Fruit fly (Drosophila melanogaster): Measurements from ENCODE around the gene MED14.
A peak's percentile ranks its signal among the peaks of the same experiment; 100 is the strongest.

Gene MED14

dm6 chr3L:608362-608761 is 15.3 kb downstream of the MED14 start (continued):
- TF ChIP-seq Mio (GFP tag; optimal IDR thresholded peaks at IDR 0.05): no peak
- TF ChIP-seq Vsx2 (GFP tag; optimal IDR thresholded peaks at IDR 0.05; ENCODE audit: partially characterized antibody): no peak
- TF ChIP-seq rgr (GFP tag; optimal IDR thresholded peaks at IDR 0.05): peak; percentile 86
- no peak for TF ChIP-seq GATAd (GFP tag; optimal IDR thresholded peaks at IDR 0.05)

dm6 chr3L:609163-609562 is 16.1 kb downstream of the MED14 start:
- peak; percentile 97 for TF ChIP-seq psq (GFP tag; optimal IDR thresholded peaks at IDR 0.05)
- TF ChIP-seq Dfd (GFP tag; optimal IDR thresholded peaks at IDR 0.05): no peak
- peak; percentile 20 for TF ChIP-seq Dif (GFP tag; optimal IDR thresholded peaks at IDR 0.05; ENCODE audit: partially characterized antibody)

- TF ChIP-seq tai (GFP tag; optimal IDR thresholded peaks at IDR 0.05): no peak
- no peak for TF ChIP-seq br (GFP tag; optimal IDR thresholded peaks at IDR 0.05)
- no peak for TF ChIP-seq dsf (GFP tag; optimal IDR thresholded peaks at IDR 0.05; ENCODE audit: borderline replicate concordance)
- TF ChIP-seq dl (GFP tag; optimal IDR thresholded peaks at IDR 0.05; ENCODE audit: insufficient read depth in 1 of 2, partially characterized antibody in 2 of 2): no peak
- no peak for TF ChIP-seq CG9705 (GFP tag; optimal IDR thresholded peaks at IDR 0.05)
- no peak for TF ChIP-seq Hnf4 (GFP tag; optimal IDR thresholded peaks at IDR 0.05)
- no peak for TF ChIP-seq lola (GFP tag; optimal IDR thresholded peaks at IDR 0.05)
- TF ChIP-seq OdsH (GFP tag; optimal IDR thresholded peaks at IDR 0.05): no peak
- TF ChIP-seq foxo (GFP tag; optimal IDR thresholded peaks at IDR 0.05): no peak
- TF ChIP-seq Sp1 (GFP tag; optimal IDR thresholded peaks at IDR 0.05): no peak
- no peak for TF ChIP-seq h (GFP tag; optimal IDR thresholded peaks at IDR 0.05)
- TF ChIP-seq usp (GFP tag; optimal IDR thresholded peaks at IDR 0.05): no peak
- TF ChIP-seq dmrt93B (GFP tag; optimal IDR thresholded peaks at IDR 0.05): no peak
Observed at dm6 chr3L:610765-611164, 17.7 kb downstream of the MED14 start.

dm6 chr3L:611639-612611 is 18.9 kb downstream of the MED14 start:
- no peak for TF ChIP-seq Hr78 (GFP tag; optimal IDR thresholded peaks at IDR 0.05)
- TF ChIP-seq HLH106 (tag; optimal IDR thresholded peaks at IDR 0.05): peak; percentile 71
- no peak for TF ChIP-seq N (GFP tag; optimal IDR thresholded peaks at IDR 0.05)
- no peak for TF ChIP-seq woc (GFP tag; optimal IDR thresholded peaks at IDR 0.05)
- peak in 1 of 2 experiments; percentile 53 for TF ChIP-seq foxo (GFP tag; optimal IDR thresholded peaks at IDR 0.05)
- TF ChIP-seq Dfd (GFP tag; optimal IDR thresholded peaks at IDR 0.05): no peak
- TF ChIP-seq Dif (GFP tag; optimal IDR thresholded peaks at IDR 0.05; ENCODE audit: partially characterized antibody): no peak
- TF ChIP-seq Myc (optimal IDR thresholded peaks at IDR 0.05): no peak
- no peak for TF ChIP-seq tai (GFP tag; optimal IDR thresholded peaks at IDR 0.05)
- TF ChIP-seq Vsx2 (GFP tag; optimal IDR thresholded peaks at IDR 0.05; ENCODE audit: partially characterized antibody): no peak
- peak; percentile 14 for TF ChIP-seq br (GFP tag; optimal IDR thresholded peaks at IDR 0.05)
- TF ChIP-seq rgr (GFP tag; optimal IDR thresholded peaks at IDR 0.05): peak; percentile 46
- no peak for TF ChIP-seq Mio (GFP tag; optimal IDR thresholded peaks at IDR 0.05)
- TF ChIP-seq ey (GFP tag; optimal IDR thresholded peaks at IDR 0.05): peak; percentile 19
- TF ChIP-seq sage (GFP tag; optimal IDR thresholded peaks at IDR 0.05): no peak
- TF ChIP-seq CrebA (GFP tag; optimal IDR thresholded peaks at IDR 0.05; ENCODE audit: borderline replicate concordance): no peak
- TF ChIP-seq GATAd (GFP tag; optimal IDR thresholded peaks at IDR 0.05): no peak
- no peak for TF ChIP-seq Rel (GFP tag; optimal IDR thresholded peaks at IDR 0.05)
- peak; percentile 7 for TF ChIP-seq Rel (tag; optimal IDR thresholded peaks at IDR 0.05)
- no peak for TF ChIP-seq lola (GFP tag; optimal IDR thresholded peaks at IDR 0.05)
- TF ChIP-seq CG32264 (GFP tag; optimal IDR thresholded peaks at IDR 0.05): peak; percentile 4
- TF ChIP-seq dmrt93B (GFP tag; optimal IDR thresholded peaks at IDR 0.05): peak; percentile 54
- peak; percentile 62 for TF ChIP-seq Sp1 (GFP tag; optimal IDR thresholded peaks at IDR 0.05)
- peak; percentile 11 for TF ChIP-seq sv (GFP tag; optimal IDR thresholded peaks at IDR 0.05)
- TF ChIP-seq Abd-B (GFP tag; optimal IDR thresholded peaks at IDR 0.05): no peak
- TF ChIP-seq dl (GFP tag; optimal IDR thresholded peaks at IDR 0.05; ENCODE audit: insufficient read depth in 1 of 2, partially characterized antibody in 2 of 2): no peak
- no peak for TF ChIP-seq Hr83 (GFP tag; optimal IDR thresholded peaks at IDR 0.05; ENCODE audit: poor library complexity, severe bottlenecking)
- no peak for TF ChIP-seq brk (GFP tag; optimal IDR thresholded peaks at IDR 0.05)
- no peak for TF ChIP-seq jim (GFP tag; optimal IDR thresholded peaks at IDR 0.05)
- TF ChIP-seq CG9705 (GFP tag; optimal IDR thresholded peaks at IDR 0.05): peak; percentile 57
- TF ChIP-seq OdsH (GFP tag; optimal IDR thresholded peaks at IDR 0.05): no peak
- peak; percentile 47 for TF ChIP-seq h (GFP tag; optimal IDR thresholded peaks at IDR 0.05)
- TF ChIP-seq pan (optimal IDR thresholded peaks at IDR 0.05): no peak
- TF ChIP-seq fru (GFP tag; optimal IDR thresholded peaks at IDR 0.05): peak; percentile 58
- no peak for TF ChIP-seq Hnf4 (GFP tag; optimal IDR thresholded peaks at IDR 0.05)
- no peak for TF ChIP-seq usp (GFP tag; optimal IDR thresholded peaks at IDR 0.05)
- TF ChIP-seq psq (GFP tag; optimal IDR thresholded peaks at IDR 0.05): peak; percentile 37
- no peak for TF ChIP-seq dsf (GFP tag; optimal IDR thresholded peaks at IDR 0.05; ENCODE audit: borderline replicate concordance)
- TF ChIP-seq Jra (GFP tag; optimal IDR thresholded peaks at IDR 0.05): no peak
